Worm (Caenorhabditis elegans): ENCODE data around the gene M79.2.

- TF ChIP-seq unc-39 (tag; optimal IDR thresholded peaks at IDR 0.05) (no peak), aly-2 (tag; optimal IDR thresholded peaks at IDR 0.05) (no peak), ztf-4 (tag; optimal IDR thresholded peaks at IDR 0.05) (no peak), skn-1 (tag; optimal IDR thresholded peaks at IDR 0.05) (no peak), ztf-11 (tag; optimal IDR thresholded peaks at IDR 0.05) (no peak), pqm-1 (tag; optimal IDR thresholded peaks at IDR 0.05) (peak; percentile 70), ama-1 (optimal IDR thresholded peaks at IDR 0.05) (no peak), hmg-11 (tag; optimal IDR thresholded peaks at IDR 0.05) (no peak), mml-1 (tag; optimal IDR thresholded peaks at IDR 0.05) (no peak), nhr-11 (tag; optimal IDR thresholded peaks at IDR 0.05) (no peak), nhr-77 (tag; optimal IDR thresholded peaks at IDR 0.05) (no peak), snpc-4 (tag; optimal IDR thresholded peaks at IDR 0.05) (no peak), nhr-12 (tag; optimal IDR thresholded peaks at IDR 0.05) (no peak), nhr-23 (tag; optimal IDR thresholded peaks at IDR 0.05) (no peak)
Observed at ce11 chrX:10639403-10639812, 10.8 kb upstream of the M79.2 start.

All from whole organism, L3 larva.